In the genomic region with DNA sequence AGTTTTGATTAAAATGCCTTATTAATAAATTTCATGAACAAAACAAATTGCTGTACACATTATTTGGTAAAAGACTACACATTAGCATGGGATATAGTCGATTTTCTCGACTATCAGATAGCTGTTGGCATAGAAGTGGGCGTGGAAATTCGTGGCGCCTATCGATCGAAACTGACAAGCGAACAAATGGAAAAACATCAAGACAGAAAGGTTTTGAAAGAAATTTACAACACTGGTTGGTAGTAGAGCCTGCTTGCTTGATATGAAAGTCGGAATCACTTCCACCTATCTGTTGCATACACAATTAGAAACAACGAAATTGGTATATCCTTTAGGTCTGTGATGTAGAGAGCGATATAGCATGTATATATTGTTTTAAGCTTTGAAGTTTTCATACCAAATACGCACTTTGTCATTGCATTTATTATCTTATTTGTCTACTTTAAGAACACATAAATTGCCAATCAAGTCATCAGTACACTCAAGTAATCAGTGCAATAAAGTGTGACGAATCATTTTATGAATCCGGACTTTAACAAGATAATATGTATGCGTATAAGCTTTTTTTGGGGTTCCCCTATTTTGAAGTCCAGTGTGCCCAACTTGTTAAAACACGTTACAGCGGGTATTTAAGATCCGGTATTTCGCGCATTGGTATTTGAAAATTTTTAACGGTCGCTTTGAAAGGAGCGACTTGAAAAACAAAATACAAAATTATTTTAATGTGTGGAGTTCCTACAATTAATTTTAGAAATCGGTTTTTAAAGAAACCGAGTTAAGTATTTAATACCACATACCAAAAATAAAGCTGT, we compare ENCODE assay signal across 1 fruit fly cellular context.
TF ChIP-seq lines count a peak whose summit lies in the region.

No protein-coding gene starts in this region.

TF ChIP-seq in whole organism, embryonic, 481 proteins besides CTCF, POLR2A, EP300 and RAD21 (continued from another document):
- TF ChIP-seq CG10565 (GFP tag; optimal IDR thresholded peaks at IDR 0.05; lab: Kevin White, UChicago) (no peak), Sry-δ (GFP tag; optimal IDR thresholded peaks at IDR 0.05; lab: Kevin White, UChicago) (peak; percentile 12), CG6791 (GFP tag; IDR thresholded peaks at IDR 0.05; lab: Robert Waterston, UW; ENCODE audit: partially characterized antibody) (peak; percentile 55; the same call in 1 of the 3 replicates), inv (GFP tag; IDR thresholded peaks at IDR 0.05; lab: Robert Waterston, UW; ENCODE audit: partially characterized antibody) (0 out of 2 replicates have a peak, but pooled peaks have one; percentile 28), CG7372 (GFP tag; IDR thresholded peaks at IDR 0.05; lab: Robert Waterston, UW) (no peak), Pdp1 (GFP tag; optimal IDR thresholded peaks at IDR 0.05; lab: Kevin White, UChicago) (no peak), Fer3 (tag; optimal IDR thresholded peaks at IDR 0.05; lab: Kevin White, UChicago) (no peak), trh (GFP tag; optimal IDR thresholded peaks at IDR 0.05; lab: Kevin White, UChicago) (no peak), CG2129 (GFP tag; IDR thresholded peaks at IDR 0.05; lab: Robert Waterston, UW; ENCODE audit: partially characterized antibody) (no peak), Lim3 (GFP tag; IDR thresholded peaks at IDR 0.05; lab: Robert Waterston, UW) (no peak), Sin3A (optimal IDR thresholded peaks at IDR 0.05; lab: Kevin White, UChicago) (no peak), crp (GFP tag; optimal IDR thresholded peaks at IDR 0.05; lab: Kevin White, UChicago) (peak in 1 of 2 experiments; percentile 50), Drgx (GFP tag; IDR thresholded peaks at IDR 0.05; lab: Robert Waterston, UW) (no peak), Dp (GFP tag; optimal IDR thresholded peaks at IDR 0.05; lab: Kevin White, UChicago) (peak; percentile 57), Hmx (GFP tag; optimal IDR thresholded peaks at IDR 0.05; lab: Kevin White, UChicago) (no peak), CG8290 (GFP tag; optimal IDR thresholded peaks at IDR 0.05; lab: Kevin White, UChicago) (peak; percentile 63), CG8290 (tag; optimal IDR thresholded peaks at IDR 0.05; lab: Kevin White, UChicago) (peak; percentile 29 to 53), BEAF-32 (GFP tag; optimal IDR thresholded peaks at IDR 0.05; lab: Kevin White, UChicago) (peak; percentile 23), CG7928 (GFP tag; optimal IDR thresholded peaks at IDR 0.05; lab: Kevin White, UChicago) (no peak), CG9215 (GFP tag; IDR thresholded peaks at IDR 0.05; lab: Robert Waterston, UW) (no peak), Fer1 (GFP tag; optimal IDR thresholded peaks at IDR 0.05; lab: Kevin White, UChicago) (no peak), Ssrp (tag; optimal IDR thresholded peaks at IDR 0.05; lab: Kevin White, UChicago) (no peak), CG10979 (tag; optimal IDR thresholded peaks at IDR 0.05; lab: Kevin White, UChicago) (no peak), wor (GFP tag; IDR thresholded peaks at IDR 0.05; lab: Robert Waterston, UW) (no peak), CG11695 (GFP tag; IDR thresholded peaks at IDR 0.05; lab: Robert Waterston, UW) (no peak), pan (optimal IDR thresholded peaks at IDR 0.05; lab: Kevin White, UChicago) (no peak), pan (GFP tag; optimal IDR thresholded peaks at IDR 0.05 in 1 of 2, IDR thresholded peaks at IDR 0.05 in 1 of 2) (no peak), nmo (GFP tag; optimal IDR thresholded peaks at IDR 0.05; lab: Kevin White, UChicago) (no peak), Scr (GFP tag; IDR thresholded peaks at IDR 0.05; lab: Robert Waterston, UW; ENCODE audit: partially characterized antibody) (peak; percentile 38), tx (GFP tag; optimal IDR thresholded peaks at IDR 0.05; lab: Kevin White, UChicago) (no peak), CoRest (tag; optimal IDR thresholded peaks at IDR 0.05; lab: Kevin White, UChicago) (peak; percentile 83), bbx (GFP tag; IDR thresholded peaks at IDR 0.05; lab: Robert Waterston, UW; ENCODE audit: partially characterized antibody) (0 out of 2 replicates have a peak, but pooled peaks have one; percentile 32), CG2116 (GFP tag; optimal IDR thresholded peaks at IDR 0.05; lab: Kevin White, UChicago) (peak; percentile 28), Dref (GFP tag; IDR thresholded peaks at IDR 0.05; lab: Robert Waterston, UW) (peak; percentile 35; the same call in 1 of the 2 replicates), CG8924 (tag; optimal IDR thresholded peaks at IDR 0.05; lab: Kevin White, UChicago) (no peak)
